Worm (Caenorhabditis elegans) whole organism, late embryonic: Measurements from ENCODE around the gene F59C12.3.
A peak's percentile ranks its signal among the peaks of the same experiment; 100 is the strongest.

Source experiments
- C08G9.2 ChIP-seq: sonication (generic microtip); optimal IDR thresholded peaks from 2 replicates; lab custom pipeline; 2016; ENCODE audit warnings: mild to moderate bottlenecking, missing genetic modification characterization, moderate library complexity, missing compliant biosample characterization
- C38D4.7 ChIP-seq: fragments of 200-800 bp; sonication (Bioruptor generic); optimal IDR thresholded peaks from 2 replicates; lab custom pipeline; 2018; ENCODE audit warnings: mild to moderate bottlenecking, missing genetic modification characterization, moderate library complexity, missing compliant biosample characterization
- K02D7.2 ChIP-seq: sonication (generic microtip); optimal IDR thresholded peaks from 2 replicates; lab custom pipeline; 2017; ENCODE audit warnings: mild to moderate bottlenecking, missing genetic modification characterization, missing compliant biosample characterization
- T23F11.4 ChIP-seq: fragments of 200-800 bp; sonication (Bioruptor generic); optimal IDR thresholded peaks from 2 replicates; lab custom pipeline; 2018; ENCODE audit warnings: mild to moderate bottlenecking, missing genetic modification characterization, missing compliant biosample characterization
- Y22D7AL.16 ChIP-seq: sonication (generic microtip); optimal IDR thresholded peaks from 2 replicates; lab custom pipeline; 2016; ENCODE audit warnings: missing genetic modification characterization, missing compliant biosample characterization
- ahr-1 ChIP-seq: sonication (generic microtip); optimal IDR thresholded peaks from 2 replicates; lab custom pipeline; 2016; ENCODE audit warnings: missing genetic modification characterization, missing compliant biosample characterization
- ama-1 ChIP-seq: fragments of 150-350 bp; optimal IDR thresholded peaks from 2 replicates; lab custom pipeline; 2014
- ceh-14 ChIP-seq: sonication (generic microtip); optimal IDR thresholded peaks from 2 replicates; lab custom pipeline; 2016; ENCODE audit warnings: missing genotype, missing genetic modification characterization, missing compliant biosample characterization
- ceh-18 ChIP-seq: sonication (generic microtip); optimal IDR thresholded peaks from 2 replicates; lab custom pipeline; 2016; ENCODE audit warnings: missing genetic modification characterization, missing compliant biosample characterization
- ceh-19 ChIP-seq: fragments of 200-800 bp; sonication (Bioruptor generic); optimal IDR thresholded peaks from 2 replicates; lab custom pipeline; 2018; ENCODE audit warnings: mild to moderate bottlenecking, missing genetic modification characterization, missing compliant biosample characterization
- ceh-22 ChIP-seq: sonication (generic microtip); optimal IDR thresholded peaks from 2 replicates; lab custom pipeline; 2017; ENCODE audit warnings: missing biosample characterization, missing genetic modification characterization
- ceh-45 ChIP-seq: fragments of 200-800 bp; sonication (Bioruptor generic); IDR thresholded peaks from 2 replicates; pipeline ENCODE4 v1.3.6; 2022; ENCODE audit warnings: missing genetic modification reagents, missing genetic modification characterization, missing compliant biosample characterization
- ceh-48 ChIP-seq: sonication (generic microtip); optimal IDR thresholded peaks from 2 replicates; lab custom pipeline; 2016; ENCODE audit warnings: missing genetic modification characterization, inconsistent platforms, missing compliant biosample characterization
- ceh-9 ChIP-seq: sonication (generic microtip); optimal IDR thresholded peaks from 2 replicates; lab custom pipeline; 2016; ENCODE audit warnings: mild to moderate bottlenecking, missing genetic modification characterization, inconsistent platforms, missing compliant biosample characterization
- elt-2 ChIP-seq: sonication (generic microtip); optimal IDR thresholded peaks from 2 replicates; lab custom pipeline; 2016; ENCODE audit warnings: missing genetic modification reagents, missing genetic modification characterization, missing compliant biosample characterization
- elt-4 ChIP-seq: sonication (generic microtip); optimal IDR thresholded peaks from 2 replicates; lab custom pipeline; 2016; ENCODE audit warnings: missing genetic modification characterization, missing compliant biosample characterization
- ets-4 ChIP-seq: sonication (generic microtip); optimal IDR thresholded peaks from 2 replicates; lab custom pipeline; 2016; ENCODE audit warnings: missing genetic modification characterization, missing compliant biosample characterization
- fkh-10 ChIP-seq: fragments of 150-350 bp; optimal IDR thresholded peaks from 2 replicates; lab custom pipeline; 2014; ENCODE audit warnings: missing biosample characterization, missing genetic modification reagents, missing genetic modification characterization
- fkh-6 ChIP-seq: sonication (generic microtip); optimal IDR thresholded peaks from 2 replicates; lab custom pipeline; 2016; ENCODE audit warnings: missing genetic modification characterization, missing compliant biosample characterization
- gmeb-2 ChIP-seq: sonication (generic microtip); optimal IDR thresholded peaks from 2 replicates; lab custom pipeline; 2016; ENCODE audit warnings: missing genetic modification characterization, inconsistent platforms, missing compliant biosample characterization
- hlh-13 ChIP-seq: fragments of 200-800 bp; sonication (Bioruptor generic); optimal IDR thresholded peaks from 2 replicates; lab custom pipeline; 2018; ENCODE audit warnings: mild to moderate bottlenecking, missing genetic modification characterization, missing compliant biosample characterization
- hlh-15 ChIP-seq: sonication (generic microtip); optimal IDR thresholded peaks from 2 replicates; lab custom pipeline; 2016; ENCODE audit warnings: missing genetic modification characterization, missing compliant biosample characterization
- hlh-30 ChIP-seq: sonication (generic microtip); optimal IDR thresholded peaks from 2 replicates; lab custom pipeline; 2017; ENCODE audit warnings: antibody characterized with exemption, missing genetic modification characterization, missing compliant biosample characterization; ENCODE audit not compliant: insufficient read depth
- lin-11 ChIP-seq: fragments of 200-800 bp; sonication (Bioruptor generic); optimal IDR thresholded peaks from 2 replicates; lab custom pipeline; 2018; ENCODE audit warnings: mild to moderate bottlenecking, missing genetic modification characterization, missing compliant biosample characterization
- madf-2 ChIP-seq: sonication (generic microtip); optimal IDR thresholded peaks from 2 replicates; lab custom pipeline; 2017; ENCODE audit warnings: missing genetic modification characterization, missing compliant biosample characterization
- mec-3 ChIP-seq: sonication (generic microtip); optimal IDR thresholded peaks from 2 replicates; lab custom pipeline; 2016; ENCODE audit warnings: borderline replicate concordance, missing genetic modification characterization, missing compliant biosample characterization
- nhr-232 ChIP-seq: sonication (generic microtip); optimal IDR thresholded peaks from 2 replicates; lab custom pipeline; 2016; ENCODE audit warnings: missing genetic modification characterization, missing compliant biosample characterization
- npax-4 ChIP-seq: sonication (generic microtip); optimal IDR thresholded peaks from 2 replicates; lab custom pipeline; 2016; ENCODE audit warnings: missing genetic modification characterization, missing compliant biosample characterization
- odd-2 ChIP-seq: sonication (generic microtip); optimal IDR thresholded peaks from 2 replicates; lab custom pipeline; 2017; ENCODE audit warnings: antibody characterized with exemption, mild to moderate bottlenecking, missing genetic modification characterization, missing compliant biosample characterization
- pag-3 ChIP-seq: sonication (generic microtip); optimal IDR thresholded peaks from 2 replicates; lab custom pipeline; 2016; ENCODE audit warnings: missing compliant biosample characterization, missing genetic modification characterization, borderline replicate concordance
- pat-9 ChIP-seq: fragments of 200-800 bp; sonication (Bioruptor generic); optimal IDR thresholded peaks from 2 replicates; lab custom pipeline; 2018; ENCODE audit warnings: mild to moderate bottlenecking, missing genetic modification characterization, moderate library complexity, missing compliant biosample characterization
- pax-1 ChIP-seq: fragments of 150-350 bp; optimal IDR thresholded peaks from 2 replicates; lab custom pipeline; 2014; ENCODE audit warnings: missing biosample characterization, missing genetic modification characterization
- pha-2 ChIP-seq: sonication (generic microtip); optimal IDR thresholded peaks from 2 replicates; lab custom pipeline; 2017; ENCODE audit warnings: mild to moderate bottlenecking, missing genetic modification characterization, missing compliant biosample characterization
- pros-1 ChIP-seq: fragments of 150-350 bp; optimal IDR thresholded peaks from 2 replicates; lab custom pipeline; 2014; ENCODE audit warnings: missing biosample characterization, missing genetic modification reagents, missing genetic modification characterization
- rnt-1 ChIP-seq: sonication (generic microtip); optimal IDR thresholded peaks from 2 replicates; lab custom pipeline; 2016; ENCODE audit warnings: missing genetic modification characterization, missing compliant biosample characterization
- sdc-2 ChIP-seq: sonication (generic microtip); optimal IDR thresholded peaks from 2 replicates; lab custom pipeline; 2016; ENCODE audit warnings: missing genotype, missing genetic modification characterization, missing compliant biosample characterization
- sox-2 ChIP-seq: fragments of 200-800 bp; sonication (Bioruptor generic); IDR thresholded peaks from 2 replicates; pipeline ENCODE4 v1.3.6; 2022; ENCODE audit warnings: missing genetic modification reagents, missing genetic modification characterization, missing compliant biosample characterization
- sox-4 ChIP-seq: sonication (generic microtip); optimal IDR thresholded peaks from 2 replicates; lab custom pipeline; 2017; ENCODE audit warnings: mild to moderate bottlenecking, missing genetic modification characterization, inconsistent platforms, missing compliant biosample characterization
- syd-9 ChIP-seq: sonication (generic microtip); optimal IDR thresholded peaks from 2 replicates; lab custom pipeline; 2016; ENCODE audit warnings: mild to moderate bottlenecking, missing genetic modification characterization, moderate library complexity, missing compliant biosample characterization
- ttx-3 ChIP-seq: sonication (generic microtip); optimal IDR thresholded peaks from 2 replicates; lab custom pipeline; 2016; ENCODE audit warnings: missing genetic modification reagents, missing genetic modification characterization, missing compliant biosample characterization
- unc-42 ChIP-seq: sonication (generic microtip); optimal IDR thresholded peaks from 2 replicates; lab custom pipeline; 2016; ENCODE audit warnings: missing genotype, missing genetic modification characterization, missing compliant biosample characterization
- unc-86 ChIP-seq: sonication (generic microtip); optimal IDR thresholded peaks from 2 replicates; lab custom pipeline; 2016; ENCODE audit warnings: missing genetic modification characterization, missing compliant biosample characterization
- zip-5 ChIP-seq: sonication (generic microtip); optimal IDR thresholded peaks from 2 replicates; lab custom pipeline; 2016; ENCODE audit warnings: missing genetic modification characterization, missing compliant biosample characterization
- ztf-16 ChIP-seq: sonication (generic microtip); optimal IDR thresholded peaks from 2 replicates; lab custom pipeline; 2017; ENCODE audit warnings: missing genetic modification characterization, missing compliant biosample characterization

F59C12.3 gene

DNA sequence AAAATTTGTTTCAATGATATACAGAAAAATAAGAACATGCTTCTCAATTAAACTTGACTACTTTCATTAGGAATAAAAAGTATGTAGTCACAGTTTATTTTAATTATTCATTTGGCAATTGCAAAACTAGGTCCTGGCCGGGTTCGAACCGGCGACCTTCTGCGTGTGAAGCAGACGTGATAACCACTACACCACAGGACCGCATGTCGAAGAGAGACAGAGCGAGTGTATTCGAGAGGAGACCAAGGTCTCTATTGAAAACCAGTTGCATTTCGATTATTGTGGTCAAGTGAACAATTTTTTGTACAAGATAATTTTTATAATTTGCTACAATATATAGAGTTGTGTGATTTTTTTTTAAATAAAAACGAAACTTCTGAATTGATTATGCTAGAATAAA is 18.5 kb downstream of the F59C12.3 start (continued):
- TF ChIP-seq lin-11 (peak; percentile 38), fkh-10 (no peak), T23F11.4 (GFP tag; lab: Kevin White, UChicago) (peak; percentile 38), sox-2 (peak; percentile 9; the same call in 1 of the 2 replicates), ztf-16 (tag; lab: Kevin White, UChicago) (peak; percentile 48), ceh-19 (GFP tag; lab: Kevin White, UChicago) (peak; percentile 60), ceh-45 (no peak), pax-1 (tag; lab: Kevin White, UChicago) (no peak), rnt-1 (tag; lab: Kevin White, UChicago) (peak; percentile 32), ceh-14 (peak; percentile 43), pros-1 (tag; lab: Kevin White, UChicago) (peak; percentile 22), ttx-3 (peak; percentile 12), ceh-18 (tag; lab: Kevin White, UChicago) (peak; percentile 18), ahr-1 (tag; lab: Kevin White, UChicago) (peak; percentile 23), ets-4 (tag; lab: Kevin White, UChicago) (no peak), zip-5 (peak; percentile 16), ceh-9 (tag; lab: Kevin White, UChicago) (no peak), elt-4 (tag; lab: Kevin White, UChicago) (no peak), nhr-232 (tag; lab: Kevin White, UChicago) (peak; percentile 41), hlh-30 (tag; lab: Kevin White, UChicago) (no peak), sox-4 (tag; lab: Kevin White, UChicago) (peak; percentile 28), odd-2 (tag; lab: Kevin White, UChicago) (peak; percentile 19), gmeb-2 (tag; lab: Kevin White, UChicago) (peak; percentile 48), sdc-2 (tag; lab: Kevin White, UChicago) (peak; percentile 80), K02D7.2 (peak; percentile 22), pag-3 (no peak), ceh-48 (tag; lab: Kevin White, UChicago) (peak; percentile 28), ama-1 (lab: Kevin White, UChicago) (no peak), unc-42 (tag; lab: Kevin White, UChicago) (no peak), syd-9 (tag; lab: Kevin White, UChicago) (no peak), hlh-13 (GFP tag; lab: Kevin White, UChicago) (peak; percentile 38), fkh-6 (tag; lab: Kevin White, UChicago) (peak; percentile 49), ceh-22 (no peak), madf-2 (tag; lab: Kevin White, UChicago) (peak; percentile 24), Y22D7AL.16 (tag; lab: Kevin White, UChicago) (peak; percentile 54), pha-2 (tag; lab: Kevin White, UChicago) (no peak), unc-86 (tag; lab: Kevin White, UChicago) (peak; percentile 40), elt-2 (tag; lab: Kevin White, UChicago) (peak; percentile 73), C38D4.7 (GFP tag; lab: Kevin White, UChicago) (peak; percentile 37), npax-4 (tag; lab: Kevin White, UChicago) (no peak), mec-3 (tag; lab: Kevin White, UChicago) (no peak)

DNA sequence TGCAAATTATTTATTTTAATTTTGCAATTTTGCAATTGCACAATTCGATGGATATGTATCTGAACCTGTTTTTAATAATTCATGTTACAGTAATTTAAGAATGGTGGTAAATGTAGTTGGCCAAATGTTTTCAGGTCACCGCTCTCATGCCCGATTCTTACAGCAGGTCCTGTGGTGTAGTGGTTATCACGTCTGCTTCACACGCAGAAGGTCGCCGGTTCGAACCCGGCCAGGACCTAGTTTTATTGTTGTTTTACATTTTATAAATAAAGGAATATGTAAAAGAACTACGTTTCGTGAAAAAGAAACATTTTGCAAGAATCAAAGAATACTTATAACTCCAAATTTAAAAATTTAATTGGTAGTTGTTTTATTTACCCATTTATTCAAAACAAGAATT is 19.1 kb downstream of the F59C12.3 start:
- TF ChIP-seq pha-2 (tag; lab: Kevin White, UChicago) (no peak), Y22D7AL.16 (tag; lab: Kevin White, UChicago) (no peak), lin-11 (no peak), ceh-9 (tag; lab: Kevin White, UChicago) (no peak), fkh-6 (tag; lab: Kevin White, UChicago) (no peak), hlh-15 (tag; lab: Kevin White, UChicago) (no peak), unc-86 (tag; lab: Kevin White, UChicago) (no peak), ttx-3 (no peak), pax-1 (tag; lab: Kevin White, UChicago) (no peak), pat-9 (tag; lab: Kevin White, UChicago) (no peak), elt-2 (tag; lab: Kevin White, UChicago) (no peak), C08G9.2 (tag; lab: Kevin White, UChicago) (no peak), T23F11.4 (GFP tag; lab: Kevin White, UChicago) (no peak), sox-2 (no peak)
